Worm (Caenorhabditis elegans): ENCODE results near the gene trul-1.

Gene trul-1

DNA sequence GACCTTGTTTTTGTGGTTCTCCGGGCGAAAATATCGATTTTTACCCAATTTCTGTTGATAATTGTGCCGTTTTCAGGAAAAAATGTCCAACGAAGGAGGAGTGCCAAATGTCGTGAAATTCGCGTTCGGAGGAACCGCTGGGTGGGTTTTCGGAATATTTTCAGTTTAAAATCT, 4.1 kb upstream of the trul-1 start, which contains the start of gene misc-1:
TSS of gene misc-1 (plus strand) at position 75 of the 174 bp plus-strand sequence.
- TF ChIP-seq ceh-22 (tag; optimal IDR thresholded peaks at IDR 0.05) = no peak
- no peak for TF ChIP-seq tbx-2 (tag; optimal IDR thresholded peaks at IDR 0.05)
- no peak for TF ChIP-seq ceh-6 (GFP tag; optimal IDR thresholded peaks at IDR 0.05)
- TF ChIP-seq ahr-1 (tag; optimal IDR thresholded peaks at IDR 0.05) = no peak
- TF ChIP-seq nhr-232 (tag; optimal IDR thresholded peaks at IDR 0.05) = no peak
- no peak for TF ChIP-seq lin-11 (tag; optimal IDR thresholded peaks at IDR 0.05)
- no peak for TF ChIP-seq lim-6 (tag; optimal IDR thresholded peaks at IDR 0.05)
- no peak for TF ChIP-seq eyg-1 (tag; optimal IDR thresholded peaks at IDR 0.05)
- no peak for TF ChIP-seq hlh-13 (GFP tag; optimal IDR thresholded peaks at IDR 0.05)
- no peak for TF ChIP-seq sdc-2 (tag; optimal IDR thresholded peaks at IDR 0.05)

DNA sequence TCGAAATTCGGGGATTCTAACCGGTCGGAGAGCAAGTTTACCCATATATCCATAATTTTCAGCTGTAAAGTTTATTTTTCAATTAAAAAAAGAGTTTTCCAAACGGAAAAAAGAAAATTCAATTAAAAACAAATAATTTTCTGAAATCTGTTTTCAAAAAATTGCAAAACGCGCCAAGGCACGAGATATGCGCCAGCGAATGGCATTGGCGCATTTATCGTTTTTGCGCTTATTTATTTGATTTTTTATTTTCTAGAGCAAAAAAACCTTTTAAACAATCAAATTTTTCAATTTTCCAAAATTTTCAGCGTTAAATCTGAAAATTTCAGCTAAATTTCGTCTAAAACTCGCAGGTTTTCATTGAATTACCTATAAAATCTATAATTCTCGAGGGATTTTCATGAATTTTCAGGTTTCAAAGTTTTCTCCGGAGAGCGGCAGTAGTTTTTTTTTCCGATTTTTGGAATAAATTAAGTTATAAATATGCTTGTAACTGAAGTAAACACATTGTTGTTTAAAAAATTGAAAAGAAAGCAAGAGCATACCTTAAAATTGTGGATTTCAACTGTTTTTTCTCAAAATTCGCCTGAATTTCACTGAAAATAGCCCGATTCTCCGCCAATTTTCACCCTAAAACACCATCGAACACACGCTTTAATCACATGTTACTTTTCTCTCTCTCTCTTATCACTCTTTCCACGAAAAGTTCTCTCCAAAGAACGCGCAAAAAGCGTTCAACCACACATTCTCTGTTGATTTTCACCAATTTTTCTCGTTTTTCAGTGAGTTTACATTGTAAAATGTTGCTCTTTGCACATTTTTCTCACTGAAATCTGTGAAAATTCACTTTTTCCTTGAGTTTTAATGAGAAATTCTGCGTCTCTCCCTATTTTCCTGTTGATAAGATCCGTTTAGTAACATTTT, 3.5 kb upstream of the trul-1 start, which contains the start of gene B0432.10:
TSS of gene B0432.10 (minus strand) at position 649 of the 924 bp plus-strand sequence.
- TF ChIP-seq dve-1 (tag; optimal IDR thresholded peaks at IDR 0.05) (peak; percentile 18), C38D4.7 (GFP tag; optimal IDR thresholded peaks at IDR 0.05) (no peak), ceh-18 (tag; optimal IDR thresholded peaks at IDR 0.05) (peak; percentile 19), ceh-30 (tag; optimal IDR thresholded peaks at IDR 0.05) (no peak), pros-1 (tag; optimal IDR thresholded peaks at IDR 0.05) (no peak), unc-55 (GFP tag; optimal IDR thresholded peaks at IDR 0.05) (peak; percentile 4), unc-42 (tag; optimal IDR thresholded peaks at IDR 0.05) (peak; percentile 45), nfya-1 (tag; optimal IDR thresholded peaks at IDR 0.05) (peak; percentile 69)

DNA sequence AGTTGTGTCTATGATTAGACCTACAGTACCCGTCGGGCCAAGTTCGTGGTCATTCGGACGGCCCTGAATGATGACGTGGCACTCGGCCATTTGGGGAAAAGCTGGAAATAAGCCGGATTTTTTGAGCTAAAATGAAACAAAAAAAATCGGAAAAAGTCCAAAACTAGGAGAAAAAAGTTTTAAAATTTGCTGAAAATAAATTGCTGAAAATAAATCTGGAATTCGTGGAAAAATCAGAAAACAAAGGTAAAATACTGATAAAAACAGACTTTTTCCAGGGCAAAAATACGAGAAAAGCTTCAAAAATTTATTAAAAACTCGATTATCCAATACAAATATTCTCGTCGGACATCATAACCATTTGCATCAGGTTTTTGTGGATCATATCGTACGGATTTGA, 1.2 kb upstream of the trul-1 start, which contains the start of gene B0432.9:
TSS of gene B0432.9 (minus strand) at position 101 of the 400 bp plus-strand sequence.
- TF ChIP-seq hlh-6 (tag; optimal IDR thresholded peaks at IDR 0.05) (no peak), ceh-31 (tag; optimal IDR thresholded peaks at IDR 0.05) (no peak), fax-1 (tag; optimal IDR thresholded peaks at IDR 0.05) (no peak)

DNA sequence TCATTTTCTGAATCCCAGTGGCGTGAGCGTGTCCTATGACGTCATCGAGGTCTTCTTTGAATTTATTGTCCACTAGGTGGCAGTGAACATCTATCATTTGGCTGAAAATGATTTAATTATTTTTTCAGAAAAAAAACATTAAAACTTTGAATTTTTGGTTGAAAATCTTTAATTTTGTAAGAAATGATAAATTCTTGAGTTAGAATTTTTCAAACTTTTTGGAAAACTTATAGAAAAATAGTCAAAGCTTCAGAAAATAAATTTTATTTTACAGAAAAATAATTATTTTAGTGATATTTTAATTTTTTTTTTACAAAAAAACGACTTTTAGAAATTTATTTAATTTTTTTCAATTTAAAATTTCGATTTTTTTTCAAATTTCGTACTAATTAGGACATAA, 3.7 kb downstream of the trul-1 start, which contains the start of gene B0432.8:
TSS of gene B0432.8 (minus strand) at position 101 of the 400 bp plus-strand sequence.
- no peak for TF ChIP-seq pros-1 (tag; optimal IDR thresholded peaks at IDR 0.05)
- TF ChIP-seq ceh-31 (tag; optimal IDR thresholded peaks at IDR 0.05) = no peak
- TF ChIP-seq hlh-30 (tag; optimal IDR thresholded peaks at IDR 0.05; ENCODE audit: insufficient read depth) = no peak
- no peak for TF ChIP-seq ceh-48 (tag; optimal IDR thresholded peaks at IDR 0.05)
- TF ChIP-seq C38D4.7 (GFP tag; optimal IDR thresholded peaks at IDR 0.05) = no peak
- TF ChIP-seq hlh-15 (tag; optimal IDR thresholded peaks at IDR 0.05) = no peak
- TF ChIP-seq nhr-11 (tag; optimal IDR thresholded peaks at IDR 0.05) = no peak
- no peak for TF ChIP-seq ceh-24 (tag; optimal IDR thresholded peaks at IDR 0.05)
- no peak for TF ChIP-seq Y22D7AL.16 (tag; optimal IDR thresholded peaks at IDR 0.05)

DNA sequence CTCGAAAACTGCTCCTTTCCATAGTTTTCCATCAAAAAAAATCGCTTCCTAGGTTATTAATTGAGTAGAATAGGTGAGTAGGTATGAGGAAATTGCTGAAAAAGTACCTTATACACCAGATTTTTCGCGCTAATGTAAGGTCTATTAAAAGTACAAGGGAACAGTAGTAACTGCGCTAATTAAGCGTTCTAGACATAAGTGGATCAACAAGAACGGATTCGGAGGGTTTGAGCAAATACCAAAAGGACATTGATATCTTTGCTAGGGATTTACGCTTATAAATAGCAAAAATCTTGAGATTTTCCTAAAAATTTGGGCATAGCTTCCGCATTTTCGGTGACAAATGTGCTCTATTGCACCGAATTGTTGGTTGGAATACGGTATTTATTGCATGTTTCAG, 8.5 kb downstream of the trul-1 start, which contains the start of gene B0432.7:
TSS of gene B0432.7 (minus strand) at position 101 of the 400 bp plus-strand sequence.
- no peak for TF ChIP-seq F13H6.1 (tag; optimal IDR thresholded peaks at IDR 0.05)
- TF ChIP-seq ceh-24 (tag; optimal IDR thresholded peaks at IDR 0.05) = no peak
- TF ChIP-seq ceh-45 (GFP tag; IDR thresholded peaks at IDR 0.05) = no peak
- TF ChIP-seq lim-6 (tag; optimal IDR thresholded peaks at IDR 0.05) = no peak
- TF ChIP-seq unc-55 (GFP tag; optimal IDR thresholded peaks at IDR 0.05) = no peak
- TF ChIP-seq madf-2 (tag; optimal IDR thresholded peaks at IDR 0.05) = no peak
- no peak for TF ChIP-seq nhr-11 (tag; optimal IDR thresholded peaks at IDR 0.05)
- no peak for TF ChIP-seq nhr-232 (tag; optimal IDR thresholded peaks at IDR 0.05)
- no peak for TF ChIP-seq sox-4 (tag; optimal IDR thresholded peaks at IDR 0.05)
- TF ChIP-seq C08G9.2 (tag; optimal IDR thresholded peaks at IDR 0.05) = no peak
- TF ChIP-seq hlh-13 (GFP tag; optimal IDR thresholded peaks at IDR 0.05) = no peak
- no peak for TF ChIP-seq ceh-14 (tag; optimal IDR thresholded peaks at IDR 0.05)
- no peak for TF ChIP-seq pat-9 (tag; optimal IDR thresholded peaks at IDR 0.05)
- no peak for TF ChIP-seq rnt-1 (tag; optimal IDR thresholded peaks at IDR 0.05)
- TF ChIP-seq pha-4 (tag; optimal IDR thresholded peaks at IDR 0.05) = no peak
- no peak for TF ChIP-seq mec-3 (tag; optimal IDR thresholded peaks at IDR 0.05; ENCODE audit: borderline replicate concordance)
- TF ChIP-seq hlh-6 (tag; optimal IDR thresholded peaks at IDR 0.05) = no peak
- TF ChIP-seq fax-1 (tag; optimal IDR thresholded peaks at IDR 0.05) = no peak

Data from whole organism, late embryonic.